Worm (Caenorhabditis elegans): ENCODE data around the gene ddo-1.

ce11 chrV:17793986-17794385 lies 17.0 kb upstream of the ddo-1 start, which contains the start of gene srh-289:
- TF ChIP-seq ama-1 (optimal IDR thresholded peaks at IDR 0.05) (no peak), nhr-77 (tag; optimal IDR thresholded peaks at IDR 0.05) (no peak), elt-2 (tag; optimal IDR thresholded peaks at IDR 0.05) (no peak), egl-27 (tag; optimal IDR thresholded peaks at IDR 0.05) (no peak), nhr-11 (tag; optimal IDR thresholded peaks at IDR 0.05) (no peak), nhr-67 (tag; optimal IDR thresholded peaks at IDR 0.05) (no peak), ztf-4 (tag; optimal IDR thresholded peaks at IDR 0.05) (no peak), sea-2 (GFP tag; optimal IDR thresholded peaks at IDR 0.05) (no peak), mdl-1 (tag; optimal IDR thresholded peaks at IDR 0.05) (no peak), unc-62 (GFP tag; optimal IDR thresholded peaks at IDR 0.05) (no peak), pha-4 (tag; optimal IDR thresholded peaks at IDR 0.05) (no peak)

Data from whole organism, L3 larva.